Worm (Caenorhabditis elegans): ENCODE results near the gene egl-46.

Gene egl-46

ce11 chrV:6676158-6676849 is 5.1 kb downstream of the egl-46 start, which contains the start of gene cest-34:
Gene cest-34, plus strand, starts transcription at chrV:6676799.
- TF ChIP-seq flh-1 (GFP tag; optimal IDR thresholded peaks at IDR 0.05) (no peak), sem-2 (GFP tag; optimal IDR thresholded peaks at IDR 0.05) (no peak), elt-3 (tag; optimal IDR thresholded peaks at IDR 0.05) (no peak), pha-4 (tag; optimal IDR thresholded peaks at IDR 0.05) (no peak), ham-2 (GFP tag; optimal IDR thresholded peaks at IDR 0.05) (no peak)

ce11 chrV:6673967-6674366 is 7.4 kb downstream of the egl-46 start, which contains the start of gene cest-31:
Gene cest-31, plus strand, starts transcription at chrV:6674267.
- TF ChIP-seq sem-2 (GFP tag; optimal IDR thresholded peaks at IDR 0.05): no peak
- TF ChIP-seq unc-39 (tag; optimal IDR thresholded peaks at IDR 0.05): no peak
- no peak for TF ChIP-seq mls-2 (tag; optimal IDR thresholded peaks at IDR 0.05)
- no peak for TF ChIP-seq zip-8 (tag; optimal IDR thresholded peaks at IDR 0.05)
- no peak for TF ChIP-seq nhr-28 (tag; optimal IDR thresholded peaks at IDR 0.05)
- TF ChIP-seq elt-1 (tag; optimal IDR thresholded peaks at IDR 0.05; ENCODE audit: borderline replicate concordance, insufficient read depth): no peak
- no peak for TF ChIP-seq snpc-4 (tag; optimal IDR thresholded peaks at IDR 0.05)
- TF ChIP-seq lin-13 (tag; optimal IDR thresholded peaks at IDR 0.05): no peak
- TF ChIP-seq cnd-1 (tag; optimal IDR thresholded peaks at IDR 0.05): no peak
- TF ChIP-seq hlh-1 (tag; optimal IDR thresholded peaks at IDR 0.05): no peak
- TF ChIP-seq lin-32 (GFP tag; optimal IDR thresholded peaks at IDR 0.05): no peak
- TF ChIP-seq nhr-237 (tag; optimal IDR thresholded peaks at IDR 0.05): no peak
- TF ChIP-seq bed-3 (GFP tag; optimal IDR thresholded peaks at IDR 0.05): no peak
- no peak for TF ChIP-seq ces-1 (GFP tag; optimal IDR thresholded peaks at IDR 0.05)
- no peak for TF ChIP-seq ceh-39 (tag; optimal IDR thresholded peaks at IDR 0.05)
- no peak for TF ChIP-seq flh-1 (GFP tag; optimal IDR thresholded peaks at IDR 0.05)

- TF ChIP-seq nhr-28 (tag; optimal IDR thresholded peaks at IDR 0.05) (no peak), nhr-2 (tag; optimal IDR thresholded peaks at IDR 0.05) (no peak), hlh-1 (tag; optimal IDR thresholded peaks at IDR 0.05) (no peak), unc-120 (tag; optimal IDR thresholded peaks at IDR 0.05; ENCODE audit: poor library complexity, severe bottlenecking) (no peak), M03D4.4 (tag; optimal IDR thresholded peaks at IDR 0.05) (no peak), ceh-83 (GFP tag; optimal IDR thresholded peaks at IDR 0.05) (no peak), ceh-43 (GFP tag; optimal IDR thresholded peaks at IDR 0.05) (no peak), sptf-1 (tag; optimal IDR thresholded peaks at IDR 0.05) (no peak), cnd-1 (tag; optimal IDR thresholded peaks at IDR 0.05) (no peak), ces-1 (GFP tag; optimal IDR thresholded peaks at IDR 0.05) (no peak), lin-13 (tag; optimal IDR thresholded peaks at IDR 0.05) (no peak), blmp-1 (tag; optimal IDR thresholded peaks at IDR 0.05) (no peak), pha-4 (tag; optimal IDR thresholded peaks at IDR 0.05) (no peak), sem-2 (GFP tag; optimal IDR thresholded peaks at IDR 0.05) (no peak), lin-32 (GFP tag; optimal IDR thresholded peaks at IDR 0.05) (no peak), nhr-76 (tag; optimal IDR thresholded peaks at IDR 0.05) (no peak), mab-5 (tag; optimal IDR thresholded peaks at IDR 0.05) (no peak), bed-3 (GFP tag; optimal IDR thresholded peaks at IDR 0.05) (no peak), drap-1 (GFP tag; optimal IDR thresholded peaks at IDR 0.05) (no peak), ztf-11 (tag; optimal IDR thresholded peaks at IDR 0.05) (no peak)
Measured at ce11 chrV:6669520-6669919, 11.9 kb downstream of the egl-46 start, which contains the start of gene cest-28. Gene cest-28, plus strand, starts transcription at chrV:6669820.

ce11 chrV:6668741-6669140 is 12.6 kb downstream of the egl-46 start, which contains the start of gene str-180:
Gene str-180, minus strand, starts transcription at chrV:6668841.
- TF ChIP-seq nhr-237 (tag; optimal IDR thresholded peaks at IDR 0.05) (no peak), M03D4.4 (tag; optimal IDR thresholded peaks at IDR 0.05) (no peak), drap-1 (GFP tag; optimal IDR thresholded peaks at IDR 0.05) (no peak), ztf-11 (tag; optimal IDR thresholded peaks at IDR 0.05) (no peak), hlh-1 (tag; optimal IDR thresholded peaks at IDR 0.05) (no peak), nhr-12 (tag; optimal IDR thresholded peaks at IDR 0.05) (no peak), ham-2 (GFP tag; optimal IDR thresholded peaks at IDR 0.05) (no peak), nhr-76 (tag; optimal IDR thresholded peaks at IDR 0.05) (no peak), snpc-4 (tag; optimal IDR thresholded peaks at IDR 0.05) (no peak), sptf-1 (tag; optimal IDR thresholded peaks at IDR 0.05) (no peak), nhr-28 (tag; optimal IDR thresholded peaks at IDR 0.05) (no peak), pha-4 (tag; optimal IDR thresholded peaks at IDR 0.05) (no peak), bed-3 (GFP tag; optimal IDR thresholded peaks at IDR 0.05) (no peak), unc-62 (GFP tag; optimal IDR thresholded peaks at IDR 0.05) (no peak), elt-3 (tag; optimal IDR thresholded peaks at IDR 0.05) (no peak), tbx-8 (GFP tag; optimal IDR thresholded peaks at IDR 0.05) (no peak), sem-2 (GFP tag; optimal IDR thresholded peaks at IDR 0.05) (no peak)

Data from whole organism, mixed stage, embryonic.